Fruit fly (Drosophila melanogaster) whole organism, prepupa: Measurements from ENCODE around the gene CG43645.
A peak's percentile ranks its signal among the peaks of the same experiment; 100 is the strongest.

Source experiments
- Blimp-1 ChIP-seq: fragments of 200-800 bp; sonication (Bioruptor generic); optimal IDR thresholded peaks from 3 replicates; lab custom pipeline; 2017; ENCODE audit warnings: missing biosample characterization, missing genetic modification characterization, mild to moderate bottlenecking, moderate library complexity, missing genetic modification reagents
- CG10631 ChIP-seq: fragments of 200-800 bp; sonication (Bioruptor generic); optimal IDR thresholded peaks from 2 replicates; lab custom pipeline; 2016; ENCODE audit warnings: missing biosample characterization, missing genetic modification characterization
- CG11294 ChIP-seq: fragments of 200-800 bp; sonication (Bioruptor generic); IDR thresholded peaks from 2 replicates; pipeline ENCODE4 v1.3.6; 2022; ENCODE audit warnings: missing biosample characterization, missing genetic modification characterization
- CG11762 ChIP-seq: fragments of 200-800 bp; sonication (Bioruptor generic); optimal IDR thresholded peaks from 3 replicates; lab custom pipeline; 2016; ENCODE audit warnings: missing biosample characterization, missing genetic modification characterization; ENCODE audit not compliant: insufficient read depth
- CG15336 ChIP-seq: fragments of 200-800 bp; sonication (Bioruptor generic); IDR thresholded peaks from 2 replicates; pipeline ENCODE4 v1.3.6; 2022; ENCODE audit warnings: missing biosample characterization, missing genetic modification characterization
- CG1621 ChIP-seq: fragments of 200-800 bp; sonication (Bioruptor generic); optimal IDR thresholded peaks from 3 replicates; lab custom pipeline; 2018; ENCODE audit warnings: missing biosample characterization, mild to moderate bottlenecking, missing genetic modification characterization
- CG16779 ChIP-seq: fragments of 200-800 bp; sonication (Bioruptor generic); optimal IDR thresholded peaks from 3 replicates; lab custom pipeline; 2017; ENCODE audit warnings: missing biosample characterization, mild to moderate bottlenecking, missing genetic modification characterization
- CG31627 ChIP-seq: fragments of 200-800 bp; sonication (Bioruptor generic); optimal IDR thresholded peaks from 3 replicates; lab custom pipeline; 2016; ENCODE audit warnings: missing biosample characterization, missing genetic modification characterization
- CG34406 ChIP-seq: fragments of 200-800 bp; sonication (Bioruptor generic); optimal IDR thresholded peaks from 3 replicates; lab custom pipeline; 2016; ENCODE audit warnings: missing biosample characterization, missing genetic modification characterization
- CG3919 ChIP-seq: fragments of 200-800 bp; sonication (Bioruptor generic); optimal IDR thresholded peaks from 3 replicates; lab custom pipeline; 2016; ENCODE audit warnings: missing biosample characterization, missing genetic modification characterization
- CG4318 ChIP-seq: fragments of 200-800 bp; sonication (Bioruptor generic); optimal IDR thresholded peaks from 3 replicates; lab custom pipeline; 2017; ENCODE audit warnings: missing biosample characterization, mild to moderate bottlenecking, missing genetic modification characterization
- CG6163 ChIP-seq: fragments of 200-800 bp; sonication (Bioruptor generic); IDR thresholded peaks from 3 replicates; pipeline ENCODE4 v1.3.6; 2022; ENCODE audit warnings: missing biosample characterization, missing genetic modification characterization
- CG6276 ChIP-seq: fragments of 200-800 bp; sonication (Bioruptor generic); optimal IDR thresholded peaks from 2 replicates; lab custom pipeline; 2017; ENCODE audit warnings: missing biosample characterization, mild to moderate bottlenecking, missing genetic modification characterization
- CG6792 ChIP-seq: fragments of 200-800 bp; sonication (Bioruptor generic); optimal IDR thresholded peaks from 3 replicates; lab custom pipeline; 2016; ENCODE audit warnings: missing biosample characterization, missing genetic modification characterization
- CG6854 ChIP-seq: fragments of 200-800 bp; sonication (Bioruptor generic); optimal IDR thresholded peaks from 2 replicates; lab custom pipeline; 2017; ENCODE audit warnings: missing biosample characterization, mild to moderate bottlenecking, missing genetic modification characterization
- CG7368 ChIP-seq: fragments of 200-800 bp; sonication (Bioruptor generic); optimal IDR thresholded peaks from 3 replicates; lab custom pipeline; 2016; ENCODE audit warnings: missing biosample characterization, missing genetic modification characterization
- CG8119 ChIP-seq: fragments of 200-800 bp; sonication (Bioruptor generic); IDR thresholded peaks from 3 replicates; pipeline ENCODE4 v1.3.6; 2022; ENCODE audit warnings: missing biosample characterization, missing genetic modification characterization
- CG8319 ChIP-seq: fragments of 200-800 bp; sonication (Bioruptor generic); optimal IDR thresholded peaks from 3 replicates; lab custom pipeline; 2016; ENCODE audit warnings: missing biosample characterization, missing genetic modification characterization
- CG8632 ChIP-seq: fragments of 200-800 bp; sonication (Bioruptor generic); optimal IDR thresholded peaks from 3 replicates; lab custom pipeline; 2016; ENCODE audit warnings: missing biosample characterization, missing genetic modification characterization
- CG9139 ChIP-seq: fragments of 200-800 bp; sonication (Bioruptor generic); optimal IDR thresholded peaks from 3 replicates; lab custom pipeline; 2017; ENCODE audit warnings: missing biosample characterization, mild to moderate bottlenecking, missing genetic modification characterization
- Eip75B ChIP-seq: fragments of 200-800 bp; sonication (Bioruptor generic); optimal IDR thresholded peaks from 3 replicates; lab custom pipeline; 2016; ENCODE audit warnings: missing biosample characterization, missing genetic modification characterization
- Eip78C ChIP-seq: fragments of 200-800 bp; sonication (Bioruptor generic); peaks from one replicate; lab custom pipeline; 2016; ENCODE audit warnings: missing biosample characterization, missing genetic modification characterization
- Eip93F ChIP-seq: fragments of 200-800 bp; sonication (Bioruptor generic); optimal IDR thresholded peaks from 2 replicates; lab custom pipeline; 2016; ENCODE audit warnings: missing biosample characterization, mild to moderate bottlenecking, missing genetic modification characterization
- Ets96B ChIP-seq: fragments of 200-800 bp; optimal IDR thresholded peaks from 2 replicates; lab custom pipeline; 2019; ENCODE audit warnings: missing biosample characterization, mild to moderate bottlenecking, missing genetic modification characterization, moderate library complexity
- Gug ChIP-seq: fragments of 200-800 bp; sonication (Bioruptor generic); IDR thresholded peaks from 2 replicates; pipeline ENCODE4 v1.3.6; 2022; ENCODE audit warnings: missing biosample characterization, missing genetic modification characterization
- Hr4 ChIP-seq: fragments of 200-800 bp; sonication (Bioruptor generic); optimal IDR thresholded peaks from 3 replicates; lab custom pipeline; 2016; ENCODE audit warnings: missing biosample characterization, missing genetic modification characterization
- Lpt ChIP-seq: fragments of 200-800 bp; sonication (Bioruptor generic); optimal IDR thresholded peaks from 3 replicates; lab custom pipeline; 2016; ENCODE audit warnings: missing biosample characterization, missing genetic modification characterization
- Met ChIP-seq: fragments of 200-800 bp; sonication (Bioruptor generic); optimal IDR thresholded peaks from 3 replicates; lab custom pipeline; 2016; ENCODE audit warnings: missing biosample characterization, missing genetic modification characterization
- OdsH ChIP-seq: fragments of 200-800 bp; sonication (Bioruptor generic); optimal IDR thresholded peaks from 3 replicates; lab custom pipeline; 2016; ENCODE audit warnings: missing biosample characterization, missing genetic modification characterization
- Smox ChIP-seq: fragments of 200-800 bp; sonication (Bioruptor generic); optimal IDR thresholded peaks from 3 replicates; lab custom pipeline; 2016; ENCODE audit warnings: missing biosample characterization, missing genetic modification characterization
- Sox15 ChIP-seq: fragments of 200-800 bp; sonication (Bioruptor generic); optimal IDR thresholded peaks from 3 replicates; lab custom pipeline; 2016; ENCODE audit warnings: missing biosample characterization, missing genetic modification characterization
- acj6 ChIP-seq: fragments of 200-800 bp; sonication (Bioruptor generic); optimal IDR thresholded peaks from 3 replicates; lab custom pipeline; 2016; ENCODE audit warnings: missing biosample characterization, missing genetic modification characterization
- cyc ChIP-seq: fragments of 200-800 bp; sonication (Bioruptor generic); optimal IDR thresholded peaks from 3 replicates; lab custom pipeline; 2016; ENCODE audit warnings: missing biosample characterization, missing genetic modification characterization
- dac ChIP-seq: fragments of 200-800 bp; sonication (Bioruptor generic); optimal IDR thresholded peaks from 2 replicates; lab custom pipeline; 2017; ENCODE audit warnings: missing biosample characterization, mild to moderate bottlenecking, missing genetic modification characterization
- dsx ChIP-seq: fragments of 200-800 bp; optimal IDR thresholded peaks from 3 replicates; lab custom pipeline; 2019; ENCODE audit warnings: missing biosample characterization, mild to moderate bottlenecking, missing genetic modification characterization, moderate library complexity; ENCODE audit not compliant: poor library complexity, severe bottlenecking
- eg ChIP-seq: fragments of 200-800 bp; sonication (Bioruptor generic); IDR thresholded peaks from 3 replicates; pipeline ENCODE4 v1.3.6; 2022; ENCODE audit warnings: missing biosample characterization, missing genetic modification characterization
- esn ChIP-seq: fragments of 200-800 bp; sonication (Bioruptor generic); optimal IDR thresholded peaks from 2 replicates; lab custom pipeline; 2016; ENCODE audit warnings: missing biosample characterization, mild to moderate bottlenecking, missing genetic modification characterization, moderate library complexity
- fd59A ChIP-seq: fragments of 200-800 bp; sonication (Bioruptor generic); optimal IDR thresholded peaks from 2 replicates; lab custom pipeline; 2017; ENCODE audit warnings: missing biosample characterization, mild to moderate bottlenecking, missing genetic modification characterization, missing genetic modification reagents
- fd85E ChIP-seq: fragments of 200-800 bp; sonication (Bioruptor generic); optimal IDR thresholded peaks from 3 replicates; lab custom pipeline; 2016; ENCODE audit warnings: missing biosample characterization, missing genetic modification characterization
- lz ChIP-seq: fragments of 200-800 bp; sonication (Bioruptor generic); optimal IDR thresholded peaks from 3 replicates; lab custom pipeline; 2016; ENCODE audit warnings: missing biosample characterization, missing genetic modification characterization
- net ChIP-seq: fragments of 200-800 bp; sonication (Bioruptor generic); optimal IDR thresholded peaks from 3 replicates; lab custom pipeline; 2016; ENCODE audit warnings: missing biosample characterization, missing genetic modification characterization
- pdm3 ChIP-seq: fragments of 200-800 bp; sonication (Bioruptor generic); optimal IDR thresholded peaks from 3 replicates; lab custom pipeline; 2016; ENCODE audit warnings: missing biosample characterization, missing genetic modification characterization
- salr ChIP-seq, 2 experiments: fragments of 200-800 bp; sonication (Bioruptor generic); optimal IDR thresholded peaks; 3 replicates each; lab custom pipeline; 2016 to 2018; ENCODE audit warnings: missing biosample characterization in 2 of 2, missing genetic modification characterization in 2 of 2, mild to moderate bottlenecking in 1 of 2
- spab ChIP-seq: fragments of 200-800 bp; sonication (Bioruptor generic); optimal IDR thresholded peaks from 2 replicates; lab custom pipeline; 2017; ENCODE audit warnings: missing biosample characterization, mild to moderate bottlenecking, missing genetic modification characterization, missing genetic modification reagents
- ss ChIP-seq, 2 experiments: fragments of 200-800 bp; sonication (Bioruptor generic); optimal IDR thresholded peaks; 2 replicates in 1 of 2; 3 replicates in 1 of 2; lab custom pipeline; 2017 to 2018; ENCODE audit warnings: mild to moderate bottlenecking in 2 of 2, missing biosample characterization in 2 of 2, missing genetic modification characterization in 2 of 2, moderate library complexity in 1 of 2
- topi ChIP-seq: fragments of 200-800 bp; sonication (Bioruptor generic); optimal IDR thresholded peaks from 3 replicates; lab custom pipeline; 2016; ENCODE audit warnings: missing biosample characterization, missing genetic modification characterization
- vri ChIP-seq: fragments of 200-800 bp; sonication (Bioruptor generic); optimal IDR thresholded peaks from 3 replicates; lab custom pipeline; 2016; ENCODE audit warnings: missing biosample characterization, mild to moderate bottlenecking, missing genetic modification characterization

CG43645 gene

DNA sequence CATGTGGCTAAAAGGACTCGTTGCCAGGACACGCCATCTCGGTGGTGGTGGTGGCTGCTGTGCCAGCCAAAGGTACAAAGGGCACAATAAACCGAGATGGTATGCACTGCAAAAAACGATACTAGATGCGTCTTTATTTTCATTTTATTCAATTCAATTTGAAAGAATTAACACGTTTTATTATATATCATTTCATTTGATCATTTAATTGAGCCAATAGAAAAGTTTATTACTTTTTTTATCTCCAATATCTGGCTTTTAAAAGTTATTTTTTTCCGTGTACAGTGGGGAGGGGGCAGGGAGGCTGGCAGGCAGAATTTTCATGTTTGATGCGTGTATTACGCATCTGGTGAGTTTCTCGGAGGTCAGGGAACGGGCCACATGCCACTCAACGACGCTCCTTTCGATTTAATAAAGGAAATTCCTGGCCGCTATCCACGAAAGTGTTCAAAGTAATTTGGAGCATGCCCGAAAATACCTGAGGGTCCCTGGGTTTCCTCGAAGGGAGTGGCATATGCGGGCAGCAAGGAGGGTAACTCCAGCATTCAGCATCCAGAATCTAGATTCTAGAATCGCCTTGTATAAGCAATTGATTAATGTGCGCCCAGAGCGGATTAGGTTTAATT is 28.6 kb downstream of the CG43645 start (continued):
- TF ChIP-seq Blimp-1 (GFP tag; lab: Kevin White, UChicago): peak; percentile 14
- TF ChIP-seq CG4318 (GFP tag; lab: Kevin White, UChicago): no peak
- TF ChIP-seq acj6 (GFP tag; lab: Kevin White, UChicago): peak; percentile 46
- TF ChIP-seq CG15336: no peak
- peak; percentile 67 for TF ChIP-seq Met (GFP tag; lab: Kevin White, UChicago)
- no peak for TF ChIP-seq fd85E (GFP tag; lab: Kevin White, UChicago)
- peak; percentile 39 for TF ChIP-seq CG3919
- TF ChIP-seq Lpt (GFP tag; lab: Kevin White, UChicago): no peak
- TF ChIP-seq esn: no peak
- TF ChIP-seq CG16779 (tag; lab: Kevin White, UChicago): no peak
- TF ChIP-seq CG9139 (GFP tag; lab: Kevin White, UChicago): peak; percentile 7
- peak; percentile 52 for TF ChIP-seq OdsH (GFP tag; lab: Kevin White, UChicago)
- TF ChIP-seq pdm3 (GFP tag; lab: Kevin White, UChicago): peak; percentile 33
- peak; percentile 22 for TF ChIP-seq spab
- TF ChIP-seq topi (GFP tag; lab: Kevin White, UChicago): no peak
- TF ChIP-seq CG1621 (tag; lab: Kevin White, UChicago): no peak
- TF ChIP-seq Ets96B (tag; lab: Kevin White, UChicago): no peak
- peak; percentile 40 for TF ChIP-seq vri (GFP tag; lab: Kevin White, UChicago)
- TF ChIP-seq CG11762: peak; percentile 21
- TF ChIP-seq Hr4 (GFP tag; lab: Kevin White, UChicago): no peak
- no peak for TF ChIP-seq net (GFP tag; lab: Kevin White, UChicago)
- peak; percentile 63 for TF ChIP-seq Smox

DNA sequence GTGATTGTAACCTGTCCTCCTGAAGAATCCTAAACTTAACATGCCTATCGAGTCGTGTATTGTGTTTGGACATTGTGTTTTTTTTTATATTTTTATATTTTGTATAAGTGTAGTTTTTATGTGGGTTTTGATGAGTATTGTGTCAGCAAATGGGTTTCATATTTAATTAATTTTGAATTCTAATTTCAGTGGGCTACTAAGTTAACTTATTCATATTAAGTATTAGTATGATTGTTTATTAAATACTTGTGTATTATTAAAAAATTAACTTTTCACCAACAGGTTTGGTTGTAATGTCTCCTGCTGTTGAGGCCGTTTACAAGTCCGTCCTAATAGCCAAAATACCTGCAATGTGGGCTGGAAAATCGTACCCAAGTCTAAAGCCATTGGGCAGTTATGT is 38.9 kb downstream of the CG43645 start, which contains the start of gene CG15143:
Gene CG15143 (minus strand): TSS at position 101 of the 400 bp plus-strand sequence.
- no peak for TF ChIP-seq CG6276 (GFP tag; lab: Kevin White, UChicago)
- TF ChIP-seq CG34406 (GFP tag; lab: Kevin White, UChicago): no peak
- no peak for TF ChIP-seq salr (GFP tag; optimal IDR thresholded peaks at IDR 0.05; lab: Kevin White, UChicago)
- no peak for TF ChIP-seq CG10631 (GFP tag; lab: Kevin White, UChicago)
- TF ChIP-seq CG7368 (GFP tag; lab: Kevin White, UChicago): no peak
- TF ChIP-seq CG8632 (GFP tag; lab: Kevin White, UChicago): no peak
- no peak for TF ChIP-seq CG31627
- TF ChIP-seq Eip78C (GFP tag; lab: Kevin White, UChicago): no peak
- TF ChIP-seq lz (GFP tag; lab: Kevin White, UChicago): no peak
- TF ChIP-seq CG9139 (GFP tag; lab: Kevin White, UChicago): no peak
- TF ChIP-seq cyc (GFP tag; lab: Kevin White, UChicago): no peak
- no peak for TF ChIP-seq CG11294
- no peak for TF ChIP-seq CG16779 (tag; lab: Kevin White, UChicago)
- no peak for TF ChIP-seq Lpt (GFP tag; lab: Kevin White, UChicago)
- no peak for TF ChIP-seq dac
- TF ChIP-seq ss (GFP tag; optimal IDR thresholded peaks at IDR 0.05; lab: Kevin White, UChicago): no peak
- no peak for TF ChIP-seq OdsH (GFP tag; lab: Kevin White, UChicago)
- no peak for TF ChIP-seq eg (GFP tag; lab: Robert Waterston, UW)

DNA sequence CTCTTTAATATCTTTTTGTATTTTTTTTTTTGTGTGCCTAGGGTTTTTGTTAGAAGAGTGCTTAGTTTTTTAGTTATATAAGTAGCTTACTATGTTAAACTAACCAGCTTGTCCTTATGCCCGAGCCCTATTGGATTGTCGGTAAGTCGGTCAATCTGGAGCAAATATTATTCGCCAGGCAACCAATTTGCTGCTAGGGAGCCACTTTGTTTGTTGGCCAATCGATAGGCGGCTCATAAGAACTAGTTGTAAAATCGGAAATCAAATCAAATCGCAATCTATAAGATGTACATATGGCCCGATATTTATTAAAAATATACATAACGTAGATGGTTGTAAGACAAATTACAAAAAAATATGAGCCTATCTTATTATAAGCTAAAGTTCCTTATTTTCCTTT is 43.5 kb downstream of the CG43645 start, which contains the start of gene CG15144:
Gene CG15144 (minus strand): TSS at position 101 of the 400 bp plus-strand sequence.
- no peak for TF ChIP-seq salr (GFP tag; optimal IDR thresholded peaks at IDR 0.05; lab: Kevin White, UChicago)
- TF ChIP-seq CG6792: no peak
- TF ChIP-seq CG8319 (GFP tag; lab: Kevin White, UChicago): no peak
- no peak for TF ChIP-seq CG8119 (GFP tag; lab: Robert Waterston, UW)
- TF ChIP-seq CG6163 (GFP tag; lab: Robert Waterston, UW): no peak
- TF ChIP-seq ss (GFP tag; optimal IDR thresholded peaks at IDR 0.05; lab: Kevin White, UChicago): no peak
- no peak for TF ChIP-seq Eip93F (GFP tag; lab: Kevin White, UChicago)
- TF ChIP-seq CG10631 (GFP tag; lab: Kevin White, UChicago): no peak
- TF ChIP-seq Sox15: no peak
- no peak for TF ChIP-seq CG6854 (GFP tag; lab: Kevin White, UChicago)
- no peak for TF ChIP-seq Gug (GFP tag; lab: Robert Waterston, UW)
- TF ChIP-seq dsx (GFP tag; lab: Kevin White, UChicago): no peak
- no peak for TF ChIP-seq CG31627
- no peak for TF ChIP-seq CG3919
- TF ChIP-seq Eip75B (GFP tag; lab: Kevin White, UChicago): no peak
- no peak for TF ChIP-seq fd59A (GFP tag; lab: Kevin White, UChicago)
- no peak for TF ChIP-seq Smox
- no peak for TF ChIP-seq pdm3 (GFP tag; lab: Kevin White, UChicago)
- TF ChIP-seq CG6276 (GFP tag; lab: Kevin White, UChicago): no peak
- TF ChIP-seq fd85E (GFP tag; lab: Kevin White, UChicago): no peak
